Fruit fly (Drosophila melanogaster) S2 (cell line): ENCODE data around the gene Vha100-2.

Experiments used
- CG8478 ChIP-seq: fragments of >200 bp; optimal IDR thresholded peaks from 2 replicates; lab custom pipeline; 2018
- CTCF ChIP-seq, 2 experiments: fragments of >200 bp; optimal IDR thresholded peaks; 2 replicates each; lab custom pipeline; 2018

DNA sequence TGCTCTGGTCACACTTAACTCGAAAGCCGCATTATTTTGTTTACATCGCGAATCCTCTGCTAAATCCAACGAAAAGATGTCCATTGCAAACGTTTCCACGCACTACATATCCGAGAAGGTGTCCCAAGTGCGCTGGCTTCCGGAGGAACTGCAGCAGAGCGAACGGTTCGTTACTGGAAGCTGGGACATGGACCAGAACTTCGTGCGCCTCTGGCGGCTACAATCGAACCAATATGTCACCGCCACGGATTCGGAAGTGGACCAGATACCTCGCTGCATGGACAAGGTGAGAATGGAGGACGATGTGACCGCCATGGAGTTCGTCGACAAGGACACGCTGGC lies 32.4 kb downstream of the Vha100-2 start:
- TF ChIP-seq CG8478 (lab: Kevin White, UChicago) (no peak), CTCF (optimal IDR thresholded peaks at IDR 0.05; lab: Kevin White, UChicago) (no peak)
